Worm (Caenorhabditis elegans) whole organism, young adult: ENCODE measurements around the gene C03A3.2.

Experiments used
- C06A6.2 ChIP-seq: fragments of 200-800 bp; sonication (Bioruptor generic); conservative IDR thresholded peaks from 2 replicates; pipeline ENCODE4 v1.3.6; 2022; ENCODE audit warnings: missing genetic modification characterization, missing compliant biosample characterization
- C17E4.6 ChIP-seq: fragments of 200-800 bp; sonication (Bioruptor generic); IDR thresholded peaks from 2 replicates; pipeline ENCODE4 v1.3.6; 2022; ENCODE audit warnings: missing genetic modification reagents, missing genetic modification characterization, missing compliant biosample characterization
- F57A8.1 ChIP-seq: fragments of 200-800 bp; sonication (Bioruptor generic); optimal IDR thresholded peaks from 2 replicates; lab custom pipeline; 2018; ENCODE audit warnings: mild to moderate bottlenecking, missing genetic modification characterization, moderate library complexity, missing compliant biosample characterization
- attf-6 ChIP-seq: fragments of 200-800 bp; sonication (Bioruptor generic); IDR thresholded peaks from 2 replicates; pipeline ENCODE4 v1.3.6; 2022; ENCODE audit warnings: missing genetic modification reagents, missing genetic modification characterization, missing compliant biosample characterization
- ceh-100 ChIP-seq: fragments of 200-800 bp; sonication (Bioruptor generic); IDR thresholded peaks from 2 replicates; pipeline ENCODE4 v1.3.6; 2022; ENCODE audit warnings: missing genetic modification reagents, missing genetic modification characterization, missing compliant biosample characterization
- ceh-91 ChIP-seq: fragments of 200-800 bp; sonication (Bioruptor generic); IDR thresholded peaks from 2 replicates; pipeline ENCODE4 v1.3.6; 2022; ENCODE audit warnings: missing genetic modification reagents, missing genetic modification characterization, missing compliant biosample characterization
- chd-7 ChIP-seq: sonication (generic microtip); optimal IDR thresholded peaks from 2 replicates; lab custom pipeline; 2016; ENCODE audit warnings: mild to moderate bottlenecking, missing genetic modification characterization, moderate library complexity, missing compliant biosample characterization
- hrde-1 ChIP-seq: sonication (generic microtip); optimal IDR thresholded peaks from 2 replicates; lab custom pipeline; 2016; ENCODE audit warnings: missing genetic modification characterization, mild to moderate bottlenecking, missing compliant biosample characterization, moderate library complexity, missing genotype, missing genetic modification reagents, borderline replicate concordance
- madf-10 ChIP-seq: sonication (generic microtip); optimal IDR thresholded peaks from 2 replicates; lab custom pipeline; 2016; ENCODE audit warnings: mild to moderate bottlenecking, missing genetic modification characterization, missing compliant biosample characterization
- nfya-2 ChIP-seq: fragments of 200-800 bp; sonication (Bioruptor generic); IDR thresholded peaks from 2 replicates; pipeline ENCODE4 v1.3.6; 2022; ENCODE audit warnings: missing genetic modification reagents, missing genetic modification characterization, missing compliant biosample characterization
- nfyb-1 ChIP-seq: fragments of 200-800 bp; sonication (Bioruptor generic); IDR thresholded peaks from 2 replicates; pipeline ENCODE4 v1.3.6; 2022; ENCODE audit warnings: missing genetic modification reagents, missing genetic modification characterization, missing compliant biosample characterization
- nhr-90 ChIP-seq: sonication (generic microtip); optimal IDR thresholded peaks from 2 replicates; lab custom pipeline; 2016; ENCODE audit warnings: missing genotype, mild to moderate bottlenecking, missing genetic modification characterization, missing compliant biosample characterization
- sptf-2 ChIP-seq: fragments of 200-800 bp; sonication (Bioruptor generic); optimal IDR thresholded peaks from 2 replicates; lab custom pipeline; 2018; ENCODE audit warnings: mild to moderate bottlenecking, missing genetic modification characterization, missing compliant biosample characterization
- tbp1 ChIP-seq: fragments of 200-800 bp; sonication (Bioruptor generic); optimal IDR thresholded peaks from 2 replicates; lab custom pipeline; 2018; ENCODE audit warnings: mild to moderate bottlenecking, missing genetic modification characterization, missing compliant biosample characterization
- ztf-25 ChIP-seq: fragments of 200-800 bp; sonication (Bioruptor generic); IDR thresholded peaks from 2 replicates; pipeline ENCODE4 v1.3.6; 2022; ENCODE audit warnings: missing genetic modification reagents, missing genetic modification characterization, missing compliant biosample characterization
- ztf-28 ChIP-seq: fragments of 200-800 bp; sonication (Bioruptor generic); IDR thresholded peaks from 2 replicates; pipeline ENCODE4 v1.3.6; 2022; ENCODE audit warnings: missing genetic modification reagents, missing genetic modification characterization, missing compliant biosample characterization

C03A3.2 gene

ce11 chrX:11315392-11315791 lies 52.7 kb downstream of the C03A3.2 start, which contains the start of gene F08G12.11:
Gene F08G12.11, minus strand, starts transcription at chrX:11315572.
- no peak for TF ChIP-seq ceh-91
- TF ChIP-seq nfyb-1 (GFP tag; lab: Robert Waterston, UW), result no peak
- TF ChIP-seq chd-7, result no peak
- TF ChIP-seq nfya-2 (GFP tag; lab: Robert Waterston, UW), result no peak
- TF ChIP-seq ztf-25 (GFP tag; lab: Robert Waterston, UW), result no peak
- no peak for TF ChIP-seq C06A6.2 (GFP tag; lab: Robert Waterston, UW)
- no peak for TF ChIP-seq F57A8.1 (GFP tag; lab: Kevin White, UChicago)
- no peak for TF ChIP-seq attf-6 (GFP tag; lab: Robert Waterston, UW)
- no peak for TF ChIP-seq ceh-100 (GFP tag; lab: Robert Waterston, UW)
- TF ChIP-seq nhr-90 (tag; lab: Kevin White, UChicago), result no peak
- TF ChIP-seq sptf-2 (GFP tag; lab: Kevin White, UChicago), result no peak
- TF ChIP-seq tbp1, result no peak
- no peak for TF ChIP-seq hrde-1
- TF ChIP-seq C17E4.6, result no peak
- no peak for TF ChIP-seq madf-10 (tag; lab: Kevin White, UChicago)
- TF ChIP-seq ztf-28 (GFP tag; lab: Robert Waterston, UW), result no peak
- TF ChIP-seq, all 124 proteins: peak for 0
